Fruit fly (Drosophila melanogaster) whole organism, embryonic: Measurements from ENCODE around the gene Hr4.

Experiments used
- Atf6 ChIP-seq: fragments of 200-800 bp; sonication (Bioruptor generic); IDR thresholded peaks from 2 replicates; pipeline ENCODE4 v1.3.6; 2022; ENCODE audit warnings: missing biosample characterization, missing genetic modification characterization
- BtbVII ChIP-seq: fragments of 200-800 bp; sonication (Bioruptor generic); optimal IDR thresholded peaks from 3 replicates; lab custom pipeline; 2017; ENCODE audit warnings: missing biosample characterization, mild to moderate bottlenecking, missing genetic modification characterization
- CG10565 ChIP-seq: fragments of 200-800 bp; sonication (Bioruptor generic); optimal IDR thresholded peaks from 3 replicates; lab custom pipeline; 2016; ENCODE audit warnings: missing biosample characterization, mild to moderate bottlenecking, missing genetic modification characterization
- CG12659 ChIP-seq: fragments of 200-800 bp; sonication (Bioruptor generic); optimal IDR thresholded peaks from 3 replicates; lab custom pipeline; 2017; ENCODE audit warnings: mild to moderate bottlenecking, missing biosample characterization, missing genetic modification reagents, missing genetic modification characterization
- CG12942 ChIP-seq: fragments of 200-800 bp; sonication (Bioruptor generic); optimal IDR thresholded peaks from 3 replicates; lab custom pipeline; 2016; ENCODE audit warnings: missing biosample characterization, missing genetic modification characterization
- CG13296 ChIP-seq: fragments of 200-800 bp; sonication (Bioruptor generic); optimal IDR thresholded peaks from 3 replicates; lab custom pipeline; 2018; ENCODE audit warnings: missing biosample characterization, mild to moderate bottlenecking, missing genetic modification characterization
- CG14860 ChIP-seq: fragments of 200-800 bp; sonication (Bioruptor generic); IDR thresholded peaks from 3 replicates; pipeline ENCODE4 v1.3.6; 2022; ENCODE audit warnings: missing biosample characterization, missing genetic modification characterization; ENCODE audit not compliant: partially characterized antibody
- CG17385 ChIP-seq: fragments of 200-800 bp; sonication (Bioruptor generic); optimal IDR thresholded peaks from 3 replicates; lab custom pipeline; 2018; ENCODE audit warnings: missing biosample characterization, mild to moderate bottlenecking, missing genetic modification characterization
- CG17912 ChIP-seq: fragments of 200-800 bp; sonication (Bioruptor generic); optimal IDR thresholded peaks from 2 replicates; lab custom pipeline; 2018; ENCODE audit warnings: missing biosample characterization, mild to moderate bottlenecking, missing genetic modification characterization
- CG1832 ChIP-seq: fragments of 200-800 bp; sonication (Bioruptor generic); optimal IDR thresholded peaks from 2 replicates; lab custom pipeline; 2017; ENCODE audit warnings: missing biosample characterization, mild to moderate bottlenecking, missing genetic modification characterization, inconsistent platforms
- CG2129 ChIP-seq: fragments of 200-800 bp; sonication (Bioruptor generic); IDR thresholded peaks from 2 replicates; pipeline ENCODE4 v1.3.6; 2022; ENCODE audit warnings: missing biosample characterization, missing genetic modification characterization; ENCODE audit not compliant: partially characterized antibody
- CG2678 ChIP-seq: fragments of 200-800 bp; sonication (Bioruptor generic); optimal IDR thresholded peaks from 3 replicates; lab custom pipeline; 2019; ENCODE audit warnings: missing biosample characterization, mild to moderate bottlenecking, missing genetic modification characterization, moderate library complexity
- CG3995 ChIP-seq: fragments of 200-800 bp; sonication (Bioruptor generic); optimal IDR thresholded peaks from 3 replicates; lab custom pipeline; 2016; ENCODE audit warnings: missing biosample characterization, missing genetic modification characterization
- CG4328 ChIP-seq: fragments of 200-800 bp; sonication (Bioruptor generic); optimal IDR thresholded peaks from 3 replicates; lab custom pipeline; 2017; ENCODE audit warnings: missing biosample characterization, missing genetic modification reagents, missing genetic modification characterization
- CG4730 ChIP-seq: fragments of 200-800 bp; sonication (Bioruptor generic); IDR thresholded peaks from 2 replicates; pipeline ENCODE4 v1.3.6; 2022; ENCODE audit warnings: missing biosample characterization, missing genetic modification characterization
- CG6689 ChIP-seq: fragments of 200-800 bp; sonication (Bioruptor generic); IDR thresholded peaks from 2 replicates; pipeline ENCODE4 v1.3.6; 2022; ENCODE audit warnings: missing biosample characterization, missing genetic modification characterization
- CG7839 ChIP-seq: fragments of 200-800 bp; sonication (Bioruptor generic); optimal IDR thresholded peaks from 3 replicates; lab custom pipeline; 2018; ENCODE audit warnings: missing biosample characterization, mild to moderate bottlenecking, missing genetic modification characterization, moderate library complexity
- CG8281 ChIP-seq: fragments of 200-800 bp; sonication (Bioruptor generic); optimal IDR thresholded peaks from 2 replicates; lab custom pipeline; 2018; ENCODE audit warnings: missing biosample characterization, mild to moderate bottlenecking, missing genetic modification characterization, moderate library complexity
- CG9215 ChIP-seq: fragments of 200-800 bp; sonication (Bioruptor generic); IDR thresholded peaks from 2 replicates; pipeline ENCODE4 v1.3.6; 2022; ENCODE audit warnings: missing biosample characterization, missing genetic modification characterization
- CG9727 ChIP-seq: fragments of 200-800 bp; sonication (Bioruptor generic); optimal IDR thresholded peaks from 3 replicates; lab custom pipeline; 2017; ENCODE audit warnings: missing biosample characterization, mild to moderate bottlenecking, missing genetic modification characterization
- Dfd ChIP-seq, 2 experiments: fragments of >200 bp; optimal IDR thresholded peaks; 2 replicates each; lab custom pipeline; 2017; ENCODE audit warnings: missing biosample characterization in 2 of 2, missing genetic modification characterization in 2 of 2
- Ets65A ChIP-seq: fragments of 200-800 bp; sonication (Bioruptor generic); peaks from one replicate; lab custom pipeline; 2016; ENCODE audit warnings: missing biosample characterization, missing genetic modification characterization
- Gug ChIP-seq: fragments of 200-800 bp; sonication (Bioruptor generic); IDR thresholded peaks from 4 replicates; pipeline ENCODE4 v1.3.6; 2022; ENCODE audit warnings: missing biosample characterization, missing genetic modification characterization
- HLHmδ ChIP-seq: fragments of 200-800 bp; sonication (Bioruptor generic); optimal IDR thresholded peaks from 2 replicates; lab custom pipeline; 2018; ENCODE audit warnings: missing biosample characterization, mild to moderate bottlenecking, missing genetic modification characterization, moderate library complexity
- Hey ChIP-seq: fragments of 200-800 bp; sonication (Bioruptor generic); optimal IDR thresholded peaks from 3 replicates; lab custom pipeline; 2018; ENCODE audit warnings: missing biosample characterization, mild to moderate bottlenecking, missing genetic modification characterization
- MTF-1 ChIP-seq: fragments of 200-800 bp; sonication (Bioruptor generic); optimal IDR thresholded peaks from 2 replicates; lab custom pipeline; 2018; ENCODE audit warnings: missing biosample characterization, mild to moderate bottlenecking, missing genetic modification characterization, borderline replicate concordance
- Taf1 ChIP-seq: fragments of 200-800 bp; sonication (Bioruptor generic); IDR thresholded peaks from 2 replicates; pipeline ENCODE4 v1.3.6; 2022; ENCODE audit warnings: missing biosample characterization, missing genetic modification characterization
- Vsx1 ChIP-seq: fragments of 200-800 bp; sonication (Bioruptor generic); optimal IDR thresholded peaks from 2 replicates; lab custom pipeline; 2017; ENCODE audit warnings: missing biosample characterization, mild to moderate bottlenecking, missing genetic modification characterization, missing genetic modification reagents
- chn ChIP-seq: fragments of 200-800 bp; sonication (Bioruptor generic); optimal IDR thresholded peaks from 2 replicates; lab custom pipeline; 2016; ENCODE audit warnings: missing biosample characterization, missing genetic modification characterization
- corto ChIP-seq: fragments of 200-800 bp; sonication (Bioruptor generic); optimal IDR thresholded peaks from 2 replicates; lab custom pipeline; 2016; ENCODE audit warnings: missing biosample characterization, mild to moderate bottlenecking, missing genetic modification characterization, moderate library complexity
- ewg ChIP-seq: fragments of 200-800 bp; sonication (Bioruptor generic); optimal IDR thresholded peaks from 3 replicates; lab custom pipeline; 2017; ENCODE audit warnings: mild to moderate bottlenecking, missing biosample characterization, missing genetic modification reagents, missing genetic modification characterization
- fd96Cb ChIP-seq: fragments of 200-800 bp; sonication (Bioruptor generic); optimal IDR thresholded peaks from 2 replicates; lab custom pipeline; 2018; ENCODE audit warnings: missing biosample characterization, mild to moderate bottlenecking, missing genetic modification characterization, moderate library complexity
- hkb ChIP-seq, 2 experiments: fragments of 200-800 bp in 1 of 2; fragments of >200 bp in 1 of 2; sonication (Bioruptor generic) in 1 of 2; IDR thresholded peaks in 1 of 2; optimal IDR thresholded peaks in 1 of 2; 2 replicates each; pipeline versions ENCODE4 v1.3.6 to Lab custom; 2017 to 2022; ENCODE audit warnings: missing biosample characterization in 1 of 2, missing genetic modification characterization in 1 of 2
- ind ChIP-seq: fragments of 200-800 bp; sonication (Bioruptor generic); optimal IDR thresholded peaks from 3 replicates; lab custom pipeline; 2016; ENCODE audit warnings: missing biosample characterization, missing genetic modification characterization
- klu ChIP-seq: fragments of 200-800 bp; sonication (Bioruptor generic); IDR thresholded peaks from 2 replicates; pipeline ENCODE4 v1.3.6; 2022; ENCODE audit warnings: missing biosample characterization, missing genetic modification characterization
- lab ChIP-seq: fragments of 200-800 bp; sonication (Bioruptor generic); optimal IDR thresholded peaks from 3 replicates; lab custom pipeline; 2017; ENCODE audit warnings: missing biosample characterization, missing genetic modification characterization, mild to moderate bottlenecking, moderate library complexity, missing genetic modification reagents
- mam ChIP-seq: fragments of 200-800 bp; sonication (Bioruptor generic); optimal IDR thresholded peaks from 3 replicates; lab custom pipeline; 2016; ENCODE audit warnings: missing biosample characterization, missing genetic modification characterization
- oc ChIP-seq: fragments of 200-800 bp; sonication (Bioruptor generic); optimal IDR thresholded peaks from 2 replicates; lab custom pipeline; 2018; ENCODE audit warnings: missing biosample characterization, mild to moderate bottlenecking, missing genetic modification characterization, moderate library complexity
- pb ChIP-seq: fragments of 200-800 bp; sonication (Bioruptor generic); optimal IDR thresholded peaks from 3 replicates; lab custom pipeline; 2016; ENCODE audit warnings: missing biosample characterization, missing genetic modification characterization
- peb ChIP-seq: fragments of 200-800 bp; sonication (Bioruptor generic); IDR thresholded peaks from 2 replicates; pipeline ENCODE4 v1.3.6; 2022; ENCODE audit warnings: missing biosample characterization, missing genetic modification characterization
- pum ChIP-seq: fragments of 200-800 bp; sonication (Bioruptor generic); optimal IDR thresholded peaks from 2 replicates; lab custom pipeline; 2016; ENCODE audit warnings: missing biosample characterization, missing genetic modification characterization
- ro ChIP-seq: fragments of 200-800 bp; sonication (Bioruptor generic); IDR thresholded peaks from 2 replicates; pipeline ENCODE4 v1.3.6; 2022; ENCODE audit warnings: missing biosample characterization, missing genetic modification characterization
- seq ChIP-seq: fragments of 200-800 bp; sonication (Bioruptor generic); IDR thresholded peaks from 2 replicates; pipeline ENCODE4 v1.3.6; 2022; ENCODE audit warnings: missing biosample characterization, missing genetic modification characterization
- sim ChIP-seq: fragments of 200-800 bp; sonication (Bioruptor generic); IDR thresholded peaks from 2 replicates; pipeline ENCODE4 v1.3.6; 2022; ENCODE audit warnings: missing biosample characterization, missing genetic modification characterization
- so ChIP-seq: fragments of 200-800 bp; sonication (Bioruptor generic); IDR thresholded peaks from 3 replicates; pipeline ENCODE4 v1.3.6; 2022; ENCODE audit warnings: missing biosample characterization, missing genetic modification characterization
- sob ChIP-seq: fragments of 200-800 bp; sonication (Bioruptor generic); IDR thresholded peaks from 2 replicates; pipeline ENCODE4 v1.3.6; 2022; ENCODE audit warnings: missing biosample characterization, missing genetic modification characterization
- ttk ChIP-seq: fragments of 200-800 bp; sonication (Bioruptor generic); IDR thresholded peaks from 2 replicates; pipeline ENCODE4 v2.1.2; 2022; ENCODE audit warnings: missing biosample characterization, missing genetic modification characterization
- yki ChIP-seq: fragments of >200 bp; optimal IDR thresholded peaks from 3 replicates; lab custom pipeline; 2018
- zen ChIP-seq: fragments of 200-800 bp; sonication (Bioruptor generic); optimal IDR thresholded peaks from 3 replicates; lab custom pipeline; 2018; ENCODE audit warnings: missing biosample characterization, mild to moderate bottlenecking, missing genetic modification characterization, moderate library complexity

Hr4 gene

DNA sequence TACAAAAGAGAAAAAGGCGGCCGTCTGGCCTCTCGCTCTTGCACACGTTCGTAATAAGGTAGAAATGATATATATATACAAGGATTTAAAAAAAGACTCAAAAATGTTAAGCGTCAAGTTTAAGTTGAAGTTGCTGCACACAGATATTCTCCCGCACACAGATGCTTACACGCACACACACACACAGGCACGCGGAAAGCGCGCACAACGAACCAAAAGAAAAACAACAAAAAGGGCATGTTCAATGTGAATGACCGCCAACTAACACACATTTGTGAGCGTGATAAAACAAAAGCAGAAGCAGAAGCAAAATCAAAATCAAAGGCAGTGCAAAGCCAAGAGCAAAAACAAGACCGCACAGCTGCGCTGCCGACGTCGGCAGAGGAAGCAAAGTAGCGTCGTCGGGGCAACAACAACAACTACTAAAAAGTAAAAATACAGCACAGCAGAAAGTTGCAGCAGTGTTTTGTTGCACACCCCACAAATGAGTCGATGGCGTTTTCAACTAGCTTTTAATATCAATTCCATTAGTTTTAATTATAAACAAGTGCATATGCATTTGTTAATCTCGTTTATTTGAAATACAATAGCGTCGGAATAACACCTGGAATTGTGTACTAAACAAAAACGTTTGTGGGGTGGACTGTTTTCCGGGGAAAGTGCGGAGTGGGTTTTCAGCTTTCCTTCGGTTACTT is 5.6 kb downstream of the Hr4 start (continued):
- peak; percentile 98 for TF ChIP-seq zen (tag; lab: Kevin White, UChicago)
- TF ChIP-seq chn (GFP tag; lab: Kevin White, UChicago) = peak; percentile 97
- no peak for TF ChIP-seq yki (lab: Kevin White, UChicago)
- peak; percentile 86 for TF ChIP-seq klu
- peak; percentile 54; the same call in 1 of the 2 replicates for TF ChIP-seq Taf1
- TF ChIP-seq HLHmδ (GFP tag; lab: Kevin White, UChicago) = no peak
- TF ChIP-seq pb (GFP tag; lab: Kevin White, UChicago) = peak; percentile 93
- TF ChIP-seq CG12659 (GFP tag; lab: Kevin White, UChicago) = peak; percentile 96
- peak; percentile 96 for TF ChIP-seq CG7839
- peak; percentile 71 for TF ChIP-seq Hey (tag; lab: Kevin White, UChicago)
- peak; percentile 93 for TF ChIP-seq ind
- peak; percentile 89 for TF ChIP-seq CG4730 (GFP tag; lab: Robert Waterston, UW)
- TF ChIP-seq CG17385 = peak; percentile 93
- TF ChIP-seq CG6689 (GFP tag; lab: Robert Waterston, UW) = peak; percentile 97
- peak; percentile 89 for TF ChIP-seq Atf6 (GFP tag; lab: Robert Waterston, UW)
- TF ChIP-seq ewg (GFP tag; lab: Kevin White, UChicago) = peak; percentile 96
- TF ChIP-seq Ets65A (GFP tag; lab: Kevin White, UChicago) = peak; percentile 98
- TF ChIP-seq CG14860 (GFP tag; lab: Robert Waterston, UW) = no peak
- peak; percentile 81; the same call in 1 of the 2 replicates for TF ChIP-seq ro (GFP tag; lab: Robert Waterston, UW)
- TF ChIP-seq CG17912 (GFP tag; lab: Kevin White, UChicago) = peak; percentile 76
- TF ChIP-seq Vsx1 (GFP tag; lab: Kevin White, UChicago) = peak; percentile 89
- no peak for TF ChIP-seq Dfd (GFP tag; optimal IDR thresholded peaks at IDR 0.05; lab: Kevin White, UChicago)
- TF ChIP-seq CG2678 (tag; lab: Kevin White, UChicago) = peak; percentile 96
- no peak for TF ChIP-seq CG1832 (GFP tag; lab: Kevin White, UChicago)
- peak; percentile 98 for TF ChIP-seq fd96Cb (tag; lab: Kevin White, UChicago)
- peak; percentile 78 for TF ChIP-seq corto (GFP tag; lab: Kevin White, UChicago)
- TF ChIP-seq CG13296 (GFP tag; lab: Kevin White, UChicago) = peak; percentile 87
- TF ChIP-seq MTF-1 (GFP tag; lab: Kevin White, UChicago) = peak; percentile 95
- TF ChIP-seq CG4328 (GFP tag; lab: Kevin White, UChicago) = peak; percentile 79
- peak; percentile 98 for TF ChIP-seq oc (tag; lab: Kevin White, UChicago)
- peak; percentile 88 for TF ChIP-seq CG10565 (GFP tag; lab: Kevin White, UChicago)
- TF ChIP-seq CG9727 = peak; percentile 97
- TF ChIP-seq Gug (GFP tag; lab: Robert Waterston, UW) = peak; percentile 89
- peak; percentile 77 for TF ChIP-seq CG9215 (GFP tag; lab: Robert Waterston, UW)
- TF ChIP-seq BtbVII (GFP tag; lab: Kevin White, UChicago) = peak; percentile 90
- TF ChIP-seq CG8281 (tag; lab: Kevin White, UChicago) = peak; percentile 85
- peak; percentile 98 for TF ChIP-seq sim (GFP tag; lab: Robert Waterston, UW)
- peak; percentile 97 for TF ChIP-seq ttk
- TF ChIP-seq CG12942 (GFP tag; lab: Kevin White, UChicago) = peak; percentile 93
- TF ChIP-seq hkb (optimal IDR thresholded peaks at IDR 0.05; lab: Kevin White, UChicago) = no peak
- TF ChIP-seq hkb (GFP tag; IDR thresholded peaks at IDR 0.05; lab: Robert Waterston, UW) = peak; percentile 97
- TF ChIP-seq CG2129 (GFP tag; lab: Robert Waterston, UW) = no peak
- TF ChIP-seq sob (GFP tag; lab: Robert Waterston, UW) = peak; percentile 92
- peak; percentile 94 for TF ChIP-seq lab
- peak; percentile 93 for TF ChIP-seq seq (GFP tag; lab: Robert Waterston, UW)
- TF ChIP-seq mam = peak; percentile 85
- peak; percentile 15 for TF ChIP-seq CG3995 (GFP tag; lab: Kevin White, UChicago)
- peak; percentile 94 for TF ChIP-seq peb (GFP tag; lab: Robert Waterston, UW)
- peak; percentile 95 for TF ChIP-seq pum (GFP tag; lab: Kevin White, UChicago)
- TF ChIP-seq so (GFP tag; lab: Robert Waterston, UW) = peak; percentile 96
